Worm (Caenorhabditis elegans) whole organism, L3 larva: ENCODE results near the gene T16G12.6.

Source experiments
- R02D3.7 ChIP-seq: fragments of 150-350 bp; optimal IDR thresholded peaks from 2 replicates; lab custom pipeline; 2014; ENCODE audit warnings: missing biosample characterization, missing genetic modification characterization
- ZK546.5 ChIP-seq: sonication (generic microtip); optimal IDR thresholded peaks from 2 replicates; lab custom pipeline; 2017; ENCODE audit warnings: missing biosample characterization, missing genetic modification characterization
- ceh-28 ChIP-seq: fragments of 150-350 bp; optimal IDR thresholded peaks from 2 replicates; lab custom pipeline; 2014; ENCODE audit warnings: missing biosample characterization, missing genetic modification reagents, missing genetic modification characterization
- ceh-82 ChIP-seq: fragments of 150-350 bp; optimal IDR thresholded peaks from 2 replicates; lab custom pipeline; 2014; ENCODE audit warnings: missing biosample characterization, missing genetic modification characterization
- ceh-9 ChIP-seq: sonication (generic microtip); optimal IDR thresholded peaks from 2 replicates; lab custom pipeline; 2018; ENCODE audit warnings: missing biosample characterization, missing genetic modification characterization
- daf-12 ChIP-seq: fragments of 150-350 bp; optimal IDR thresholded peaks from 2 replicates; lab custom pipeline; 2014; ENCODE audit warnings: missing biosample characterization, missing genetic modification reagents, missing genetic modification characterization
- egl-27 ChIP-seq: sonication (generic microtip); optimal IDR thresholded peaks from 4 replicates; lab custom pipeline; 2017; ENCODE audit warnings: missing biosample characterization, missing genetic modification reagents, missing genetic modification characterization
- egl-5 ChIP-seq: fragments of 150-350 bp; optimal IDR thresholded peaks from 2 replicates; lab custom pipeline; 2017; ENCODE audit warnings: missing biosample characterization, missing genetic modification reagents, missing genetic modification characterization, inconsistent platforms
- elt-1 ChIP-seq: fragments of 150-350 bp; optimal IDR thresholded peaks from 2 replicates; lab custom pipeline; 2014; ENCODE audit warnings: missing biosample characterization, missing genetic modification characterization
- elt-2 ChIP-seq: sonication (generic microtip); optimal IDR thresholded peaks from 2 replicates; lab custom pipeline; 2016; ENCODE audit warnings: missing genetic modification reagents, mild to moderate bottlenecking, missing genetic modification characterization, missing compliant biosample characterization
- elt-3 ChIP-seq, 3 experiments: fragments of 150-350 bp in 1 of 3; sonication (generic microtip) in 2 of 3; optimal IDR thresholded peaks; 2 replicates in 2 of 3; 4 replicates in 1 of 3; lab custom pipeline; 2014 to 2017; ENCODE audit warnings: missing biosample characterization in 3 of 3, missing genetic modification characterization in 3 of 3
- eor-1 ChIP-seq, 2 experiments: fragments of 150-350 bp; optimal IDR thresholded peaks; 2 replicates each; lab custom pipeline; 2014 to 2018; ENCODE audit warnings: missing biosample characterization in 2 of 2, missing genetic modification characterization in 2 of 2
- fkh-10 ChIP-seq: sonication (generic microtip); optimal IDR thresholded peaks from 2 replicates; lab custom pipeline; 2017; ENCODE audit warnings: missing biosample characterization, missing genetic modification reagents, missing genetic modification characterization
- fkh-2 ChIP-seq: fragments of 150-350 bp; optimal IDR thresholded peaks from 2 replicates; lab custom pipeline; 2014; ENCODE audit warnings: missing biosample characterization, missing genetic modification reagents, missing genetic modification characterization
- fos-1 ChIP-seq: fragments of 150-350 bp; optimal IDR thresholded peaks from 2 replicates; lab custom pipeline; 2014; ENCODE audit warnings: missing biosample characterization, missing genetic modification characterization
- hmg-11 ChIP-seq: sonication (generic microtip); optimal IDR thresholded peaks from 2 replicates; lab custom pipeline; 2016; ENCODE audit warnings: missing genetic modification characterization, missing compliant biosample characterization
- lin-15B ChIP-seq: fragments of 150-350 bp; optimal IDR thresholded peaks from 2 replicates; lab custom pipeline; 2014; ENCODE audit warnings: missing biosample characterization, missing genetic modification characterization
- lsy-12 ChIP-seq: sonication (generic microtip); optimal IDR thresholded peaks from 2 replicates; lab custom pipeline; 2016; ENCODE audit warnings: mild to moderate bottlenecking, missing genetic modification characterization, missing compliant biosample characterization
- mml-1 ChIP-seq: fragments of 150-350 bp; sonication (generic microtip); optimal IDR thresholded peaks from 3 replicates; lab custom pipeline; 2014; ENCODE audit warnings: missing biosample characterization, missing genetic modification characterization
- nfya-1 ChIP-seq: sonication (generic microtip); optimal IDR thresholded peaks from 2 replicates; lab custom pipeline; 2017; ENCODE audit warnings: missing genetic modification characterization, mild to moderate bottlenecking, missing compliant biosample characterization, antibody characterized with exemption, moderate library complexity; ENCODE audit not compliant: insufficient read depth
- nhr-12 ChIP-seq: fragments of 150-350 bp; optimal IDR thresholded peaks from 2 replicates; lab custom pipeline; 2014; ENCODE audit warnings: missing biosample characterization, missing genetic modification characterization
- nhr-23 ChIP-seq: fragments of 150-350 bp; optimal IDR thresholded peaks from 2 replicates; lab custom pipeline; 2014; ENCODE audit warnings: missing biosample characterization, missing genetic modification reagents, missing genetic modification characterization
- nhr-237 ChIP-seq: fragments of 150-350 bp; optimal IDR thresholded peaks from 2 replicates; lab custom pipeline; 2014; ENCODE audit warnings: missing biosample characterization, missing genetic modification characterization
- nhr-43 ChIP-seq: sonication (generic microtip); optimal IDR thresholded peaks from 2 replicates; lab custom pipeline; 2016; ENCODE audit warnings: mild to moderate bottlenecking, missing genetic modification characterization, missing compliant biosample characterization; ENCODE audit not compliant: poor library complexity, severe bottlenecking
- nhr-67 ChIP-seq: fragments of 150-350 bp; optimal IDR thresholded peaks from 2 replicates; lab custom pipeline; 2014; ENCODE audit warnings: missing biosample characterization, missing genetic modification characterization
- nhr-77 ChIP-seq: fragments of 150-350 bp; optimal IDR thresholded peaks from 2 replicates; lab custom pipeline; 2014; ENCODE audit warnings: missing biosample characterization, missing genetic modification characterization
- pha-4 ChIP-seq: fragments of 150-350 bp; optimal IDR thresholded peaks from 2 replicates; lab custom pipeline; 2014; ENCODE audit warnings: missing biosample characterization, missing genetic modification reagents, missing genetic modification characterization
- pqm-1 ChIP-seq: fragments of 150-350 bp; optimal IDR thresholded peaks from 2 replicates; lab custom pipeline; 2017; ENCODE audit warnings: missing biosample characterization, missing genetic modification characterization, inconsistent platforms
- sea-2 ChIP-seq: fragments of 150-350 bp; sonication (generic microtip); optimal IDR thresholded peaks from 4 replicates; lab custom pipeline; 2014; ENCODE audit warnings: missing biosample characterization, missing genetic modification reagents, missing genetic modification characterization
- skn-1 ChIP-seq: fragments of 150-350 bp; optimal IDR thresholded peaks from 2 replicates; lab custom pipeline; 2014; ENCODE audit warnings: missing biosample characterization, missing genetic modification characterization
- snpc-4 ChIP-seq: fragments of 150-350 bp; optimal IDR thresholded peaks from 2 replicates; lab custom pipeline; 2014; ENCODE audit warnings: missing biosample characterization, missing genetic modification characterization
- tbx-2 ChIP-seq: sonication (generic microtip); optimal IDR thresholded peaks from 2 replicates; lab custom pipeline; 2016; ENCODE audit warnings: mild to moderate bottlenecking, missing genetic modification characterization, missing compliant biosample characterization
- unc-39 ChIP-seq: sonication (generic microtip); optimal IDR thresholded peaks from 4 replicates; lab custom pipeline; 2017; ENCODE audit warnings: missing biosample characterization, missing genetic modification characterization
- unc-62 ChIP-seq: fragments of 150-350 bp; sonication (generic microtip); optimal IDR thresholded peaks from 4 replicates; lab custom pipeline; 2014; ENCODE audit warnings: missing biosample characterization, missing genetic modification reagents, missing genetic modification characterization
- zag-1 ChIP-seq: fragments of 150-350 bp; optimal IDR thresholded peaks from 2 replicates; lab custom pipeline; 2014; ENCODE audit warnings: missing biosample characterization, missing genetic modification characterization
- ztf-11 ChIP-seq: fragments of 150-350 bp; optimal IDR thresholded peaks from 2 replicates; lab custom pipeline; 2014; ENCODE audit warnings: missing biosample characterization, missing genetic modification characterization
- ztf-4 ChIP-seq: fragments of 150-350 bp; optimal IDR thresholded peaks from 2 replicates; lab custom pipeline; 2014; ENCODE audit warnings: missing biosample characterization, missing genetic modification characterization

T16G12.6 gene

DNA sequence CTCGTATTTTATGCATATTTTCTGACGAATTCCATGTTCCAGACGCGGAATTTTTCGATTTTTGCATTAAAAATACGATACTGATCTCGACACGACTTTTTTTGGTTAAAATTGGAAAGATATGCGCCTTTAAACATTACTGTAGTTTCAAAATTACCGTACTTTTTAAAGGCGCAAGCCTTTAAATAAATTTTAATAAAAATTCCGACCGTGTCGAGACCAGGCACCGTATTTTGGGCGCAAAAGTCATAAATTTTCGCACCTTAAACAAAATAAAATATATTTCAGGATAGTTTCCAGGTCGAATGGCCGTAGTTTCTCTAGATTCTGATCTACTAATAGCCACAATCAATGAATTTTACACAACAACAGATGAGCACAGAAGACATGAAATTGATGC lies at the start of gene T16G12.6:
Gene T16G12.6 (plus strand): TSS at position 301 of the 400 bp plus-strand sequence.
- TF ChIP-seq egl-27 (no peak), tbx-2 (tag; lab: Kevin White, UChicago) (no peak), nhr-237 (tag; lab: Kevin White, UChicago) (no peak), pqm-1 (tag; lab: Kevin White, UChicago) (no peak), nhr-23 (tag; lab: Kevin White, UChicago) (no peak), eor-1 (tag; optimal IDR thresholded peaks at IDR 0.05; lab: Kevin White, UChicago) (no peak), hmg-11 (tag; lab: Kevin White, UChicago) (no peak), ceh-82 (no peak), sea-2 (GFP tag; lab: Kevin White, UChicago) (no peak), ztf-4 (no peak)

DNA sequence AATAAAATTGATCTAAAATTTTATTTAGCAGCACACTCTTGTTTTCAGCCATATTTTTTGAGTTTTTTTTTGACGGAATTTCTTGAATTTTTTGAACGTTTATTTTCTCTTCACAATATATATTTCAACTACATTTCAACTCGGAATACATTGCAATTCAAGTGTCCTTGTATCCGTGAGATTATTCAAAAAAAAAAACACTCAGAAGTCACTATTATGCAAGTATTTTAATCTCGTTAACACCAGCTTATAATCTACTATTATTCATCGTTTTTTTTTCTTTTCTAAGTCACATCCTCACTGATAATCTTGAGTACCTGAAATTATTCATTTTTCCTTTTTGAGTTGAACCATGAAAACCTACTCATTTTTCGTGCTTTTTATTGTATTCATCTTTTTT lies 45.9 kb upstream of the T16G12.6 start, which contains the start of gene ins-21:
Gene ins-21 (plus strand): TSS at position 301 of the 400 bp plus-strand sequence.
- TF ChIP-seq lsy-12 (no peak), lin-15B (tag; lab: Kevin White, UChicago) (no peak), nhr-237 (tag; lab: Kevin White, UChicago) (no peak)

DNA sequence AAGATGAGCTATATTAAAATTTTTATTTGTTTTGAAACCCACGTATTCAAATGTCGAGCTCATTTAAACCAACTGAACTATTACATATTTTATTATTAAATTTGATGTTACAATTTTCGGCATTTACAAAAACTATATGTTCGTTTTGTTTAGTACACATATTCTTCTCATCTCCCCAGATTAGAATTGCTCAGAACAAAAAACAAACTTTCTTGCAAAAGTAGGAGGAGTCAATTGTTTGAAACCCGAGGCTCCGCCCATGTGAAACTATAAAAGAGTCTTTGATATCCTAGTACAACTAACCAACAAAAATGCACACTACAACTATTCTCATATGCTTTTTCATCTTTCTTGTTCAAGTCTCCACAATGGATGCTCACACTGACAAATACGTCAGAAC lies 43.4 kb upstream of the T16G12.6 start, which contains the start of gene ins-22:
Gene ins-22 (plus strand): TSS at position 301 of the 400 bp plus-strand sequence.
- no peak for TF ChIP-seq ztf-11
- TF ChIP-seq ceh-28, result no peak
- TF ChIP-seq zag-1 (tag; lab: Kevin White, UChicago), result no peak
- no peak for TF ChIP-seq fkh-2 (tag; lab: Kevin White, UChicago)
- TF ChIP-seq elt-2, result no peak
- TF ChIP-seq ceh-82, result no peak
- TF ChIP-seq nhr-12, result no peak
- TF ChIP-seq nhr-23 (tag; lab: Kevin White, UChicago), result no peak
- no peak for TF ChIP-seq pha-4 (tag; lab: Kevin White, UChicago)
- no peak for TF ChIP-seq elt-3 (tag; optimal IDR thresholded peaks at IDR 0.05; lab: Kevin White, UChicago)
- TF ChIP-seq unc-62 (GFP tag; lab: Kevin White, UChicago), result no peak
- TF ChIP-seq sea-2 (GFP tag; lab: Kevin White, UChicago), result no peak
- no peak for TF ChIP-seq mml-1
- TF ChIP-seq tbx-2 (tag; lab: Kevin White, UChicago), result no peak
- no peak for TF ChIP-seq elt-1
- TF ChIP-seq fkh-10 (GFP tag; lab: Kevin White, UChicago), result no peak
- TF ChIP-seq ztf-4, result no peak

DNA sequence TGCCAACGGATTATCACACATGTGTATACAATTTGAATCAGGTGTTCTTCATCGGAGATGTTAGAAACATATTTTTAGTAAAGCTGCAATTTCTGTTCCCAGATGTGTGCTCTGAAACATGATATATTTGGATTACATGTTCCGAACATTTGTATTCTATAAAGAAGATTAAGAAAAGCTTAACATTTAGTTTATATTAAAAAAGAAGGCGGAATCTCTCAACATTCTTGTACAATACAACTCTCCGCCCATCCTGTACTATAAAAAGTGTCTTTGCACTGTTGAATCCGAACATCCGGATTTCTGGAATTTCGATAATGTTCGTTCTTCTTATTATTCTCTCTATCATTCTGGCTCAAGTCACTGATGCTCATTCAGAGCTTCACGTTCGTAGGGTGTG lies 41.4 kb upstream of the T16G12.6 start, which contains the start of gene ins-23:
Gene ins-23 (plus strand): TSS at position 301 of the 400 bp plus-strand sequence.
- TF ChIP-seq fos-1 (tag; lab: Kevin White, UChicago) (no peak), ceh-82 (no peak), egl-5 (no peak), daf-12 (tag; lab: Kevin White, UChicago) (no peak), snpc-4 (tag; lab: Kevin White, UChicago) (no peak), R02D3.7 (tag; lab: Kevin White, UChicago) (no peak), nhr-67 (tag; lab: Kevin White, UChicago) (no peak), nfya-1 (tag; lab: Kevin White, UChicago) (no peak), unc-39 (tag; lab: Kevin White, UChicago) (no peak), elt-2 (no peak), ceh-9 (no peak), fkh-2 (tag; lab: Kevin White, UChicago) (no peak)

DNA sequence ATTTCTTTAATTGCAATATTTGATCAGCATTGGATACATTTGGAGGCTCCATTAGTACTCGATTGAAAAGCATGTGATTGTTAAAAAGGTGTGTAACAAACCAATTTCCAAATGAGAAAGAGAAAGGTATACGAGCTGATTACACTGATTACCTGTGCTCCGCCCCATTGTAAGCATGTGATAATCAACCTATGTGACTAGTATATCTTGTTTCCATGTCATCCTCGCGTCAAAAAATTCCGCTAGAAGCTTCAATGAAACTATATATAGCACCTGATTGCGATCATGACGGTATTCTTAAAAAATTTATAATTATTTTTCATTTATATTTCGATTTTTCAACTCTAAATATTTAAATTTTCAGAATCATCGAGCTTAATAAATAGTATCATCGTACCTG lies 38.8 kb upstream of the T16G12.6 start, which contains the start of gene M04D8.4:
Gene M04D8.4 (minus strand): TSS at position 101 of the 400 bp plus-strand sequence.
- no peak for TF ChIP-seq ZK546.5 (tag; lab: Kevin White, UChicago)
- TF ChIP-seq lin-15B (tag; lab: Kevin White, UChicago), result no peak
- no peak for TF ChIP-seq unc-39 (tag; lab: Kevin White, UChicago)
- no peak for TF ChIP-seq R02D3.7 (tag; lab: Kevin White, UChicago)
- TF ChIP-seq lsy-12, result no peak
- TF ChIP-seq tbx-2 (tag; lab: Kevin White, UChicago), result no peak
- no peak for TF ChIP-seq nhr-43 (tag; lab: Kevin White, UChicago)
- no peak for TF ChIP-seq ztf-4
- no peak for TF ChIP-seq skn-1 (tag; lab: Kevin White, UChicago)
- TF ChIP-seq elt-2, result no peak
- TF ChIP-seq ceh-82, result no peak
- TF ChIP-seq nhr-77 (tag; lab: Kevin White, UChicago), result no peak
